Worm (Caenorhabditis elegans): ENCODE results near the gene F34H10.3.

DNA sequence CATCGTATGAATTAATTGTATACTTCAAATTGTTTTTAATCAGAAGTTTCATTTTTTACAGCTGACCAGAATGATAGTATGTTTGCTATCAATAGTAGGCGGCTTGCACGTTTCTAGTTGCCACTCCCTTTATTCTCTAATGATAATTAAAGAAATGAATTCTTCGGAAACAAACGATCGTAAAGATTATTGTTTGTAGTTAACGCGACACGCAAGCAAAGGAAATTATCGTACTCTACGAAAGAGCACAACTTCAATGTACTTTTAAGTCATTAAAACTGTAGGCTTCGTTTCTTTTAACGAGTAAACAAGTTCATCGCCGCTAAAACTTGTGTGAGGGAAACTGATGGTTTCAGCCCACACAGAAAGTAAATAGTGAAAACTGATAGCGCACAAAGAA is 44.6 kb upstream of the F34H10.3 start:
- TF ChIP-seq nfya-1 (tag; optimal IDR thresholded peaks at IDR 0.05; ENCODE audit: borderline replicate concordance, insufficient read depth) (no peak), nhr-90 (tag; optimal IDR thresholded peaks at IDR 0.05) (no peak), nhr-80 (tag; optimal IDR thresholded peaks at IDR 0.05) (no peak)

Data from whole organism, young adult.